Fruit fly (Drosophila melanogaster) whole organism, embryonic: ENCODE measurements around the gene Ufsp2.

ENCODE experiments used
- CG10147 ChIP-seq: fragments of 200-800 bp; sonication (Bioruptor generic); optimal IDR thresholded peaks from 2 replicates; lab custom pipeline; 2019; ENCODE audit warnings: missing biosample characterization, mild to moderate bottlenecking, missing genetic modification characterization, moderate library complexity
- CG11398 ChIP-seq: fragments of 200-800 bp; sonication (Bioruptor generic); optimal IDR thresholded peaks from 2 replicates; lab custom pipeline; 2016; ENCODE audit warnings: missing biosample characterization, missing genetic modification characterization
- CG14441 ChIP-seq: fragments of 200-800 bp; sonication (Bioruptor generic); IDR thresholded peaks from 2 replicates; pipeline ENCODE4 v1.3.6; 2022; ENCODE audit warnings: missing biosample characterization, missing genetic modification characterization
- CG14860 ChIP-seq: fragments of 200-800 bp; sonication (Bioruptor generic); IDR thresholded peaks from 3 replicates; pipeline ENCODE4 v1.3.6; 2022; ENCODE audit warnings: missing biosample characterization, missing genetic modification characterization; ENCODE audit not compliant: partially characterized antibody
- CG16813 ChIP-seq: fragments of 200-800 bp; sonication (Bioruptor generic); IDR thresholded peaks from 3 replicates; pipeline ENCODE4 v1.3.6; 2022; ENCODE audit warnings: missing biosample characterization, missing genetic modification characterization; ENCODE audit not compliant: partially characterized antibody
- CG17829 ChIP-seq: fragments of 200-800 bp; optimal IDR thresholded peaks from 2 replicates; lab custom pipeline; 2019; ENCODE audit warnings: missing biosample characterization, mild to moderate bottlenecking, missing genetic modification characterization, moderate library complexity
- CG2116 ChIP-seq: fragments of 200-800 bp; sonication (Bioruptor generic); optimal IDR thresholded peaks from 3 replicates; lab custom pipeline; 2018; ENCODE audit warnings: missing biosample characterization, mild to moderate bottlenecking, missing genetic modification characterization
- CG3281 ChIP-seq: fragments of 200-800 bp; sonication (Bioruptor generic); optimal IDR thresholded peaks from 3 replicates; lab custom pipeline; 2017; ENCODE audit warnings: missing biosample characterization, mild to moderate bottlenecking, missing genetic modification characterization
- CG34224 ChIP-seq: fragments of 200-800 bp; sonication (Bioruptor generic); IDR thresholded peaks from 3 replicates; pipeline ENCODE4 v1.3.6; 2022; ENCODE audit warnings: missing biosample characterization, missing genetic modification characterization; ENCODE audit not compliant: partially characterized antibody
- CG3838 ChIP-seq: fragments of 200-800 bp; sonication (Bioruptor generic); optimal IDR thresholded peaks from 3 replicates; lab custom pipeline; 2016; ENCODE audit warnings: missing biosample characterization, missing genetic modification characterization
- CG4282 ChIP-seq: fragments of 200-800 bp; sonication (Bioruptor generic); optimal IDR thresholded peaks from 2 replicates; lab custom pipeline; 2016; ENCODE audit warnings: missing biosample characterization, missing genetic modification characterization
- CG7372 ChIP-seq: fragments of 200-800 bp; sonication (Bioruptor generic); IDR thresholded peaks from 2 replicates; pipeline ENCODE4 v1.3.6; 2022; ENCODE audit warnings: missing biosample characterization, missing genetic modification characterization
- CG9876 ChIP-seq: fragments of 200-800 bp; sonication (Bioruptor generic); optimal IDR thresholded peaks from 2 replicates; lab custom pipeline; 2016; ENCODE audit warnings: missing biosample characterization, missing genetic modification characterization
- Dad ChIP-seq: fragments of 200-800 bp; sonication (Bioruptor generic); optimal IDR thresholded peaks from 3 replicates; lab custom pipeline; 2016; ENCODE audit warnings: missing biosample characterization, missing genetic modification characterization
- Doc3 ChIP-seq: fragments of 200-800 bp; sonication (Bioruptor generic); IDR thresholded peaks from 3 replicates; pipeline ENCODE4 v1.3.6; 2022; ENCODE audit warnings: missing biosample characterization, missing genetic modification characterization; ENCODE audit not compliant: partially characterized antibody
- E2f1 ChIP-seq: fragments of 200-800 bp; sonication (Bioruptor generic); IDR thresholded peaks from 2 replicates; pipeline ENCODE4 v1.3.6; 2022; ENCODE audit warnings: missing biosample characterization, missing genetic modification characterization
- Fer2 ChIP-seq: fragments of 200-800 bp; sonication (Bioruptor generic); optimal IDR thresholded peaks from 2 replicates; lab custom pipeline; 2018; ENCODE audit warnings: missing biosample characterization, mild to moderate bottlenecking, missing genetic modification characterization, moderate library complexity
- MBD-R2 ChIP-seq: fragments of 200-800 bp; sonication (Bioruptor generic); IDR thresholded peaks from 2 replicates; pipeline ENCODE4 v1.3.6; 2022; ENCODE audit warnings: missing biosample characterization, missing genetic modification characterization
- MESR4 ChIP-seq: fragments of 200-800 bp; sonication (Bioruptor generic); optimal IDR thresholded peaks from 2 replicates; lab custom pipeline; 2018; ENCODE audit warnings: missing biosample characterization, mild to moderate bottlenecking, missing genetic modification characterization, moderate library complexity
- Neu2 ChIP-seq: fragments of 200-800 bp; sonication (Bioruptor generic); optimal IDR thresholded peaks from 3 replicates; lab custom pipeline; 2016; ENCODE audit warnings: missing biosample characterization, missing genetic modification characterization, borderline replicate concordance
- Pdp1 ChIP-seq, 2 experiments: fragments of 200-800 bp; sonication (Bioruptor generic); optimal IDR thresholded peaks; 3 replicates each; lab custom pipeline; 2016; ENCODE audit warnings: missing biosample characterization in 2 of 2, missing genetic modification characterization in 2 of 2, mild to moderate bottlenecking in 1 of 2, moderate library complexity in 1 of 2
- Scr ChIP-seq: fragments of 200-800 bp; sonication (Bioruptor generic); IDR thresholded peaks from 2 replicates; pipeline ENCODE4 v1.3.6; 2022; ENCODE audit warnings: missing biosample characterization, missing genetic modification characterization; ENCODE audit not compliant: partially characterized antibody
- Six4 ChIP-seq: fragments of 200-800 bp; sonication (Bioruptor generic); optimal IDR thresholded peaks from 2 replicates; lab custom pipeline; 2016; ENCODE audit warnings: missing biosample characterization, missing genetic modification characterization
- Usf ChIP-seq: fragments of 200-800 bp; sonication (Bioruptor generic); optimal IDR thresholded peaks from 2 replicates; lab custom pipeline; 2017; ENCODE audit warnings: missing genotype, missing biosample characterization, missing genetic modification characterization
- az2 ChIP-seq: fragments of 200-800 bp; sonication (Bioruptor generic); optimal IDR thresholded peaks from 3 replicates; lab custom pipeline; 2016; ENCODE audit warnings: missing biosample characterization, missing genetic modification characterization
- br ChIP-seq: fragments of >200 bp; optimal IDR thresholded peaks from 2 replicates; lab custom pipeline; 2017
- chinmo ChIP-seq: fragments of 200-800 bp; sonication (Bioruptor generic); IDR thresholded peaks from 4 replicates; pipeline ENCODE4 v1.3.6; 2022; ENCODE audit warnings: missing biosample characterization, missing genetic modification characterization; ENCODE audit not compliant: partially characterized antibody
- chn ChIP-seq: fragments of 200-800 bp; sonication (Bioruptor generic); optimal IDR thresholded peaks from 2 replicates; lab custom pipeline; 2016; ENCODE audit warnings: missing biosample characterization, missing genetic modification characterization
- crp ChIP-seq, 2 experiments: fragments of 200-800 bp; sonication (Bioruptor generic); optimal IDR thresholded peaks; 2 replicates in 1 of 2; 3 replicates in 1 of 2; lab custom pipeline; 2017; ENCODE audit warnings: missing biosample characterization in 2 of 2, missing genetic modification characterization in 2 of 2, mild to moderate bottlenecking in 1 of 2, moderate library complexity in 1 of 2
- dimm ChIP-seq: fragments of 200-800 bp; sonication (Bioruptor generic); IDR thresholded peaks from 2 replicates; pipeline ENCODE4 v1.3.6; 2022; ENCODE audit warnings: missing biosample characterization, missing genetic modification characterization
- fd64A ChIP-seq: fragments of 200-800 bp; sonication (Bioruptor generic); optimal IDR thresholded peaks from 3 replicates; lab custom pipeline; 2018; ENCODE audit warnings: missing biosample characterization, mild to moderate bottlenecking, missing genetic modification characterization
- fu2 ChIP-seq: fragments of 200-800 bp; sonication (Bioruptor generic); optimal IDR thresholded peaks from 2 replicates; lab custom pipeline; 2016; ENCODE audit warnings: missing biosample characterization, missing genetic modification characterization
- grn ChIP-seq: fragments of 200-800 bp; sonication (Bioruptor generic); optimal IDR thresholded peaks from 3 replicates; lab custom pipeline; 2017; ENCODE audit warnings: missing biosample characterization, missing genetic modification characterization
- gro ChIP-seq: fragments of 200-800 bp; sonication (Bioruptor generic); optimal IDR thresholded peaks from 2 replicates; lab custom pipeline; 2016; ENCODE audit warnings: missing biosample characterization, missing genetic modification characterization
- kay ChIP-seq: fragments of 200-800 bp; sonication (Bioruptor generic); optimal IDR thresholded peaks from 2 replicates; lab custom pipeline; 2016; ENCODE audit warnings: missing biosample characterization, missing genetic modification characterization
- peb ChIP-seq: fragments of 200-800 bp; sonication (Bioruptor generic); IDR thresholded peaks from 2 replicates; pipeline ENCODE4 v1.3.6; 2022; ENCODE audit warnings: missing biosample characterization, missing genetic modification characterization
- pzg ChIP-seq: fragments of 200-800 bp; sonication (Bioruptor generic); optimal IDR thresholded peaks from 3 replicates; lab custom pipeline; 2018; ENCODE audit warnings: missing biosample characterization, mild to moderate bottlenecking, missing genetic modification characterization, moderate library complexity
- ro ChIP-seq: fragments of 200-800 bp; sonication (Bioruptor generic); IDR thresholded peaks from 2 replicates; pipeline ENCODE4 v1.3.6; 2022; ENCODE audit warnings: missing biosample characterization, missing genetic modification characterization
- sd ChIP-seq: fragments of 200-800 bp; sonication (Bioruptor generic); optimal IDR thresholded peaks from 3 replicates; lab custom pipeline; 2018; ENCODE audit warnings: missing biosample characterization, mild to moderate bottlenecking, missing genetic modification characterization, moderate library complexity
- trh ChIP-seq: fragments of 200-800 bp; sonication (Bioruptor generic); optimal IDR thresholded peaks from 2 replicates; lab custom pipeline; 2016; ENCODE audit warnings: missing biosample characterization, missing genetic modification characterization
- zen2 ChIP-seq: fragments of 200-800 bp; sonication (Bioruptor generic); IDR thresholded peaks from 3 replicates; pipeline ENCODE4 v1.3.6; 2022; ENCODE audit warnings: missing biosample characterization, missing genetic modification characterization; ENCODE audit not compliant: partially characterized antibody
- zfh2 ChIP-seq: fragments of 200-800 bp; sonication (Bioruptor generic); optimal IDR thresholded peaks from 2 replicates; lab custom pipeline; 2016; ENCODE audit warnings: missing biosample characterization, missing genetic modification characterization

Gene Ufsp2

DNA sequence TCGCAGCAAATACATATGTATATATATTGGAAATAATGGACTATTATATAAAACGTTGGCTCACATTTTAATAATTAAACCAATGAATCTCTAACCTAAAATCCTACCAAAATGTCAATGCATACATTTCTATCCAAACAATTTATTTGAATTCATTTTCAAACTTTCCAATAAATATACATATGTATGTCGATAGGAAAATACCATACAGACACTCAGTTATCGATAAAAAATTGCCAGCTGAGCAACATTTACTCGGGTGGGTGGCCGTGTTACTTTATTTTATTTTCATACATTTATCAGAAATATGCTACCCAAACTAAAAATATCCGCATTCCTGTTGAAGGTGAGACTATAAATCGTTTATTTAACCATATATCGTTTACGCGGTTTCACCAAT is at the start of gene Ufsp2 (continued):
- TF ChIP-seq Dad (GFP tag; lab: Kevin White, UChicago) = no peak
- no peak for TF ChIP-seq dimm
- no peak for TF ChIP-seq az2 (GFP tag; lab: Kevin White, UChicago)
- no peak for TF ChIP-seq CG16813 (GFP tag; lab: Robert Waterston, UW)
- peak; percentile 28; the same call in 1 of the 3 replicates for TF ChIP-seq Doc3 (GFP tag; lab: Robert Waterston, UW)
- TF ChIP-seq pzg (GFP tag; lab: Kevin White, UChicago) = peak; percentile 11
- TF ChIP-seq kay (GFP tag; lab: Kevin White, UChicago) = no peak
- no peak for TF ChIP-seq fu2 (GFP tag; lab: Kevin White, UChicago)
- no peak for TF ChIP-seq CG4282
- TF ChIP-seq CG2116 (GFP tag; lab: Kevin White, UChicago) = peak; percentile 26
- TF ChIP-seq chn = no peak
- no peak for TF ChIP-seq Usf
- TF ChIP-seq ro (GFP tag; lab: Robert Waterston, UW) = no peak
- 0 out of 3 replicates have a peak, but pooled peaks have one; percentile 48 for TF ChIP-seq zen2 (GFP tag; lab: Robert Waterston, UW)
- no peak for TF ChIP-seq zfh2 (GFP tag; lab: Kevin White, UChicago)
- TF ChIP-seq grn (GFP tag; lab: Kevin White, UChicago) = no peak
- TF ChIP-seq trh (GFP tag; lab: Kevin White, UChicago) = no peak
- TF ChIP-seq E2f1 (GFP tag; lab: Robert Waterston, UW) = no peak
- TF ChIP-seq gro = no peak
- no peak for TF ChIP-seq peb (GFP tag; lab: Robert Waterston, UW)
- TF ChIP-seq CG34224 (GFP tag; lab: Robert Waterston, UW) = peak; percentile 61; the same call in 2 of the 3 replicates
- TF ChIP-seq CG7372 (GFP tag; lab: Robert Waterston, UW) = no peak
- TF ChIP-seq CG10147 = no peak
- TF ChIP-seq CG17829 (tag; lab: Kevin White, UChicago) = no peak
- TF ChIP-seq chinmo (GFP tag; lab: Robert Waterston, UW) = no peak
- TF ChIP-seq CG11398 (GFP tag; lab: Kevin White, UChicago) = no peak
- TF ChIP-seq CG14860 = no peak
- peak; percentile 37; the same call in 1 of the 2 replicates for TF ChIP-seq MBD-R2
- TF ChIP-seq sd (tag; lab: Kevin White, UChicago) = no peak
- TF ChIP-seq crp (GFP tag; optimal IDR thresholded peaks at IDR 0.05; lab: Kevin White, UChicago) = peak in 1 of 2 experiments; percentile 69
- no peak for TF ChIP-seq Pdp1 (GFP tag; optimal IDR thresholded peaks at IDR 0.05; lab: Kevin White, UChicago)
- no peak for TF ChIP-seq fd64A
- no peak for TF ChIP-seq CG3281 (GFP tag; lab: Kevin White, UChicago)
- TF ChIP-seq Neu2 (GFP tag; lab: Kevin White, UChicago) = no peak
- TF ChIP-seq CG9876 (GFP tag; lab: Kevin White, UChicago) = no peak
- TF ChIP-seq CG14441 (GFP tag; lab: Robert Waterston, UW) = no peak
- no peak for TF ChIP-seq CG3838 (GFP tag; lab: Kevin White, UChicago)
- TF ChIP-seq br (lab: Kevin White, UChicago) = no peak
- peak; percentile 55 for TF ChIP-seq MESR4
- no peak for TF ChIP-seq Six4 (GFP tag; lab: Kevin White, UChicago)
- peak; percentile 41; the same call in 1 of the 2 replicates for TF ChIP-seq Scr (GFP tag; lab: Robert Waterston, UW)
- no peak for TF ChIP-seq Fer2
